Worm (Caenorhabditis elegans) whole organism, young adult: Measurements from ENCODE around the gene nfm-1.

Experiments used
- F10E7.11 ChIP-seq: sonication (generic microtip); optimal IDR thresholded peaks from 2 replicates; lab custom pipeline; 2017; ENCODE audit warnings: mild to moderate bottlenecking, missing genetic modification characterization, moderate library complexity, missing compliant biosample characterization
- F52B5.7 ChIP-seq: sonication (generic microtip); optimal IDR thresholded peaks from 2 replicates; lab custom pipeline; 2016; ENCODE audit warnings: mild to moderate bottlenecking, missing genetic modification characterization, missing compliant biosample characterization
- ama-1 ChIP-seq, 3 experiments: fragments of 150-350 bp in 1 of 3; sonication (generic microtip) in 2 of 3; optimal IDR thresholded peaks; 2 replicates each; lab custom pipeline; 2014 to 2018; ENCODE audit warnings: missing biosample characterization in 2 of 3, missing genetic modification characterization in 2 of 3, missing genetic modification reagents in 2 of 3
- aptf-2 ChIP-seq: fragments of 200-800 bp; sonication (Bioruptor generic); conservative IDR thresholded peaks from 2 replicates; pipeline ENCODE4 v1.3.6; 2022; ENCODE audit warnings: missing genetic modification reagents, missing genetic modification characterization, missing compliant biosample characterization
- cebp-1 ChIP-seq, 2 experiments: fragments of 200-800 bp in 1 of 2; sonication (Bioruptor generic) in 1 of 2; sonication (generic microtip) in 1 of 2; IDR thresholded peaks in 1 of 2; optimal IDR thresholded peaks in 1 of 2; 2 replicates each; pipeline versions ENCODE4 v1.3.6 to Lab custom; 2017 to 2022; ENCODE audit warnings: missing compliant biosample characterization in 2 of 2, missing genetic modification characterization in 2 of 2, mild to moderate bottlenecking in 1 of 2, missing genetic modification reagents in 1 of 2, moderate library complexity in 1 of 2
- ceh-58 ChIP-seq: fragments of 200-800 bp; sonication (Bioruptor generic); IDR thresholded peaks from 2 replicates; pipeline ENCODE4 v1.3.6; 2022; ENCODE audit warnings: missing genetic modification characterization, missing compliant biosample characterization
- egrh-3 ChIP-seq: fragments of 200-800 bp; sonication (Bioruptor generic); IDR thresholded peaks from 2 replicates; pipeline ENCODE4 v1.3.6; 2022; ENCODE audit warnings: missing genetic modification reagents, missing genetic modification characterization, missing compliant biosample characterization
- lin-54 ChIP-seq: fragments of 200-800 bp; sonication (Bioruptor generic); optimal IDR thresholded peaks from 2 replicates; lab custom pipeline; 2018; ENCODE audit warnings: mild to moderate bottlenecking, missing genetic modification characterization, missing compliant biosample characterization
- nfya-2 ChIP-seq: fragments of 200-800 bp; sonication (Bioruptor generic); IDR thresholded peaks from 2 replicates; pipeline ENCODE4 v1.3.6; 2022; ENCODE audit warnings: missing genetic modification reagents, missing genetic modification characterization, missing compliant biosample characterization
- snpc-4 ChIP-seq, 5 experiments: fragments of 150-350 bp in 1 of 5; sonication (generic microtip) in 4 of 5; optimal IDR thresholded peaks; 2 replicates each; lab custom pipeline; 2014 to 2018; ENCODE audit warnings: missing genetic modification characterization in 5 of 5, missing biosample characterization in 3 of 5, antibody characterized with exemption in 2 of 5, mild to moderate bottlenecking in 2 of 5, missing compliant biosample characterization in 2 of 5, missing genotype in 2 of 5, moderate library complexity in 2 of 5, missing genetic modification reagents in 1 of 5
- xnd-1 ChIP-seq: sonication (generic microtip); optimal IDR thresholded peaks from 2 replicates; lab custom pipeline; 2016; ENCODE audit warnings: missing genotype, missing genetic modification reagents, missing genetic modification characterization, missing compliant biosample characterization
- zfh-2 ChIP-seq: fragments of 200-800 bp; sonication (Bioruptor generic); conservative IDR thresholded peaks from 2 replicates; pipeline ENCODE4 v1.3.6; 2022; ENCODE audit warnings: missing genetic modification reagents, missing genetic modification characterization, missing compliant biosample characterization

DNA sequence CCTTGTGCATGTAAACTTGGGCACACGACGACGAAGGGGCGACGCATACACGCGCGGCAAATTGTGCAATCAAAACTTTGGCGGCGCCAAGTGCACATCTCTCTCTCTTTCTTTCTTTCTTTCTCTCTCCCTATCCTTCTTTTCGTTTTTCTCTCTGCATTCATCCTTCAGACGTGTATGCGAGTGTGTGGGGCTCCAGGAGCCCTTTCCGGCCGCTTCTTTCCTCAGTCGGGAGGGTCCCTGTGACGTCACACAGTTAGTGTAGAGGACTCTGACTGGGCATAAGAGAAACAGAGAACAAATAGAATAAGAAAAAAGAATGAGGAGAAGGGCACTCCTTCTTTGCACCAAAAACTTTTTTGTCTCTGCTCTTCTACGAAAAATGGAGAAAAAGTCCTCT lies 21.8 kb upstream of the nfm-1 start:
- TF ChIP-seq F52B5.7 (tag; lab: Kevin White, UChicago) (no peak), F10E7.11 (tag; lab: Kevin White, UChicago) (no peak), nfya-2 (GFP tag; lab: Robert Waterston, UW) (no peak), snpc-4 (GFP tag; optimal IDR thresholded peaks at IDR 0.05; lab: Kevin White, UChicago) (peak; percentile 25), snpc-4 (tag; optimal IDR thresholded peaks at IDR 0.05; lab: Kevin White, UChicago) (no peak), aptf-2 (no peak), lin-54 (GFP tag; lab: Kevin White, UChicago) (no peak), ceh-58 (GFP tag; lab: Robert Waterston, UW) (no peak), ama-1 (optimal IDR thresholded peaks at IDR 0.05; lab: Kevin White, UChicago) (no peak), ama-1 (GFP tag; optimal IDR thresholded peaks at IDR 0.05; lab: Kevin White, UChicago) (no peak), zfh-2 (GFP tag; lab: Robert Waterston, UW) (peak; percentile 92), egrh-3 (no peak), cebp-1 (GFP tag; IDR thresholded peaks at IDR 0.05; lab: Robert Waterston, UW) (no peak), cebp-1 (tag; optimal IDR thresholded peaks at IDR 0.05; lab: Kevin White, UChicago) (peak; percentile 48), xnd-1 (tag; lab: Kevin White, UChicago) (no peak)
